Worm (Caenorhabditis elegans) whole organism, L1 larva: Measurements from ENCODE around the gene Y69H2.17.

Source experiments
- C16A3.4 ChIP-seq: fragments of 150-350 bp; optimal IDR thresholded peaks from 2 replicates; lab custom pipeline; 2014; ENCODE audit warnings: missing biosample characterization, missing genetic modification characterization
- Y116A8C.19 ChIP-seq: sonication (generic microtip); optimal IDR thresholded peaks from 2 replicates; lab custom pipeline; 2016; ENCODE audit warnings: missing compliant biosample characterization, missing genetic modification characterization, borderline replicate concordance
- blmp-1 ChIP-seq: fragments of 150-350 bp; optimal IDR thresholded peaks from 2 replicates; lab custom pipeline; 2014; ENCODE audit warnings: missing biosample characterization, missing genetic modification characterization
- ceh-63 ChIP-seq: fragments of 200-800 bp; sonication (Bioruptor generic); optimal IDR thresholded peaks from 2 replicates; lab custom pipeline; 2018; ENCODE audit warnings: mild to moderate bottlenecking, missing genetic modification characterization, missing compliant biosample characterization
- ceh-8 ChIP-seq: fragments of 200-800 bp; sonication (Bioruptor generic); optimal IDR thresholded peaks from 2 replicates; lab custom pipeline; 2018; ENCODE audit warnings: mild to moderate bottlenecking, missing genetic modification characterization, moderate library complexity, missing compliant biosample characterization
- ceh-82 ChIP-seq, 3 experiments: fragments of 150-350 bp in 1 of 3; sonication (generic microtip) in 2 of 3; optimal IDR thresholded peaks; 2 replicates each; lab custom pipeline; 2014 to 2017; ENCODE audit warnings: missing biosample characterization in 3 of 3, missing genetic modification characterization in 3 of 3
- ceh-88 ChIP-seq: fragments of 200-800 bp; sonication (Bioruptor generic); IDR thresholded peaks from 2 replicates; pipeline ENCODE4 v1.3.6; 2022; ENCODE audit warnings: missing genetic modification characterization, missing compliant biosample characterization
- ceh-90 ChIP-seq: sonication (generic microtip); optimal IDR thresholded peaks from 2 replicates; lab custom pipeline; 2016; ENCODE audit warnings: missing genetic modification characterization, missing compliant biosample characterization
- dpl-1 ChIP-seq, 3 experiments: fragments of 150-350 bp in 2 of 3; sonication (generic microtip) in 1 of 3; optimal IDR thresholded peaks; 2 replicates each; lab custom pipeline; 2014 to 2017; ENCODE audit warnings: missing biosample characterization in 3 of 3, missing genetic modification characterization in 3 of 3, missing genetic modification reagents in 3 of 3
- dsc-1 ChIP-seq: sonication (generic microtip); optimal IDR thresholded peaks from 2 replicates; lab custom pipeline; 2016; ENCODE audit warnings: mild to moderate bottlenecking, missing genetic modification characterization, missing compliant biosample characterization
- efl-1 ChIP-seq, 4 experiments: fragments of 150-350 bp; optimal IDR thresholded peaks in 3 of 4; peaks in 1 of 4; 1 replicate in 1 of 4; 2 replicates in 3 of 4; lab custom pipeline; 2014; ENCODE audit warnings: missing biosample characterization in 2 of 4, missing genetic modification characterization in 2 of 4, missing genetic modification reagents in 2 of 4
- egl-13 ChIP-seq: sonication (generic microtip); optimal IDR thresholded peaks from 2 replicates; lab custom pipeline; 2016; ENCODE audit warnings: missing genotype, missing genetic modification reagents, missing genetic modification characterization, missing compliant biosample characterization
- elt-3 ChIP-seq, 6 experiments: fragments of 150-350 bp in 1 of 6; sonication (generic microtip); optimal IDR thresholded peaks; 2 replicates each; lab custom pipeline; 2017 to 2018; ENCODE audit warnings: missing biosample characterization in 6 of 6, missing genetic modification characterization in 6 of 6, inconsistent platforms in 1 of 6
- fkh-4 ChIP-seq: sonication (generic microtip); optimal IDR thresholded peaks from 2 replicates; lab custom pipeline; 2016; ENCODE audit warnings: missing compliant biosample characterization, missing genetic modification characterization, borderline replicate concordance
- fkh-8 ChIP-seq: sonication (generic microtip); optimal IDR thresholded peaks from 2 replicates; lab custom pipeline; 2016; ENCODE audit warnings: mild to moderate bottlenecking, missing genetic modification characterization, missing compliant biosample characterization
- grh-1 ChIP-seq: fragments of 200-800 bp; sonication (Bioruptor generic); IDR thresholded peaks from 2 replicates; pipeline ENCODE4 v1.3.6; 2022; ENCODE audit warnings: missing genetic modification reagents, missing genetic modification characterization, missing compliant biosample characterization
- lin-14 ChIP-seq: fragments of 200-800 bp; sonication (Bioruptor generic); optimal IDR thresholded peaks from 2 replicates; lab custom pipeline; 2018; ENCODE audit warnings: mild to moderate bottlenecking, missing genetic modification characterization, moderate library complexity, missing compliant biosample characterization
- lin-35 ChIP-seq, 2 experiments: fragments of 150-350 bp; optimal IDR thresholded peaks; 2 replicates each; lab custom pipeline; 2014; ENCODE audit warnings: missing biosample characterization in 2 of 2, missing genetic modification characterization in 2 of 2, missing genetic modification reagents in 2 of 2
- lin-39 ChIP-seq: fragments of 150-350 bp; optimal IDR thresholded peaks from 2 replicates; lab custom pipeline; 2014; ENCODE audit warnings: missing biosample characterization, missing genetic modification reagents, missing genetic modification characterization
- lsy-2 ChIP-seq, 2 experiments: fragments of 150-350 bp; optimal IDR thresholded peaks; 2 replicates each; lab custom pipeline; 2014; ENCODE audit warnings: missing biosample characterization in 2 of 2, missing genetic modification characterization in 2 of 2
- mep-1 ChIP-seq: fragments of 150-350 bp; optimal IDR thresholded peaks from 2 replicates; lab custom pipeline; 2014; ENCODE audit warnings: missing biosample characterization, missing genetic modification characterization
- nhr-19 ChIP-seq: fragments of 200-800 bp; sonication (Bioruptor generic); conservative IDR thresholded peaks from 2 replicates; pipeline ENCODE4 v1.3.6; 2022; ENCODE audit warnings: missing genetic modification characterization, missing compliant biosample characterization
- nhr-20 ChIP-seq: sonication (generic microtip); optimal IDR thresholded peaks from 2 replicates; lab custom pipeline; 2016; ENCODE audit warnings: mild to moderate bottlenecking, missing genetic modification characterization, missing compliant biosample characterization
- nhr-47 ChIP-seq: sonication (generic microtip); optimal IDR thresholded peaks from 2 replicates; lab custom pipeline; 2016; ENCODE audit warnings: mild to moderate bottlenecking, missing genetic modification characterization, moderate library complexity, missing compliant biosample characterization
- nhr-76 ChIP-seq: sonication (generic microtip); optimal IDR thresholded peaks from 2 replicates; lab custom pipeline; 2017; ENCODE audit warnings: missing biosample characterization, missing genetic modification characterization
- nhr-77 ChIP-seq: fragments of 150-350 bp; optimal IDR thresholded peaks from 2 replicates; lab custom pipeline; 2014; ENCODE audit warnings: missing biosample characterization, missing genetic modification characterization
- nhr-84 ChIP-seq: sonication (generic microtip); optimal IDR thresholded peaks from 2 replicates; lab custom pipeline; 2017; ENCODE audit warnings: missing biosample characterization, missing genetic modification characterization
- nhr-90 ChIP-seq: sonication (generic microtip); optimal IDR thresholded peaks from 2 replicates; lab custom pipeline; 2016; ENCODE audit warnings: mild to moderate bottlenecking, missing genetic modification characterization, missing compliant biosample characterization; ENCODE audit not compliant: poor library complexity
- pax-3 ChIP-seq: fragments of 200-800 bp; sonication (Bioruptor generic); optimal IDR thresholded peaks from 2 replicates; lab custom pipeline; 2018; ENCODE audit warnings: mild to moderate bottlenecking, missing genetic modification characterization, moderate library complexity, missing compliant biosample characterization
- pqm-1 ChIP-seq: sonication (generic microtip); optimal IDR thresholded peaks from 3 replicates; lab custom pipeline; 2017; ENCODE audit warnings: missing biosample characterization, missing genetic modification characterization
- rnt-1 ChIP-seq: sonication (generic microtip); optimal IDR thresholded peaks from 2 replicates; lab custom pipeline; 2016; ENCODE audit warnings: mild to moderate bottlenecking, missing genetic modification characterization, moderate library complexity, missing compliant biosample characterization
- skn-1 ChIP-seq: fragments of 150-350 bp; optimal IDR thresholded peaks from 2 replicates; lab custom pipeline; 2014; ENCODE audit warnings: missing biosample characterization, missing genetic modification characterization
- snpc-4 ChIP-seq: fragments of 150-350 bp; optimal IDR thresholded peaks from 2 replicates; lab custom pipeline; 2014; ENCODE audit warnings: missing biosample characterization, missing genetic modification characterization
- snu-23 ChIP-seq: sonication (generic microtip); optimal IDR thresholded peaks from 2 replicates; lab custom pipeline; 2016; ENCODE audit warnings: missing genetic modification characterization, missing compliant biosample characterization
- sox-4 ChIP-seq: sonication (generic microtip); optimal IDR thresholded peaks from 2 replicates; lab custom pipeline; 2016; ENCODE audit warnings: missing genetic modification characterization, missing compliant biosample characterization
- swsn-7 ChIP-seq: sonication (generic microtip); optimal IDR thresholded peaks from 2 replicates; lab custom pipeline; 2016; ENCODE audit warnings: missing genetic modification characterization, missing compliant biosample characterization
- tbx-2 ChIP-seq: sonication (generic microtip); optimal IDR thresholded peaks from 2 replicates; lab custom pipeline; 2016; ENCODE audit warnings: missing genetic modification characterization, missing compliant biosample characterization
- unc-130 ChIP-seq: fragments of 150-350 bp; optimal IDR thresholded peaks from 2 replicates; lab custom pipeline; 2017; ENCODE audit warnings: missing biosample characterization, missing genetic modification characterization, inconsistent platforms
- unc-30 ChIP-seq: sonication (generic microtip); optimal IDR thresholded peaks from 2 replicates; lab custom pipeline; 2017; ENCODE audit warnings: missing biosample characterization, missing genetic modification characterization
- unc-62 ChIP-seq: fragments of 150-350 bp; optimal IDR thresholded peaks from 2 replicates; lab custom pipeline; 2014; ENCODE audit warnings: missing biosample characterization, missing genetic modification reagents, missing genetic modification characterization
- unc-86 ChIP-seq: sonication (generic microtip); optimal IDR thresholded peaks from 2 replicates; lab custom pipeline; 2016; ENCODE audit warnings: missing genetic modification characterization, missing compliant biosample characterization
- unc-98 ChIP-seq: fragments of 200-800 bp; sonication (Bioruptor generic); IDR thresholded peaks from 2 replicates; pipeline ENCODE4 v1.3.6; 2022; ENCODE audit warnings: missing genetic modification characterization, missing compliant biosample characterization
- xbp-1 ChIP-seq: sonication (generic microtip); optimal IDR thresholded peaks from 2 replicates; lab custom pipeline; 2016; ENCODE audit warnings: missing genetic modification characterization, missing compliant biosample characterization
- ztf-11 ChIP-seq, 2 experiments: sonication (generic microtip); optimal IDR thresholded peaks; 2 replicates each; lab custom pipeline; 2016 to 2017; ENCODE audit warnings: missing genetic modification characterization in 2 of 2, missing biosample characterization in 1 of 2, missing compliant biosample characterization in 1 of 2

The Y69H2.17 gene

ce11 chrV:18684455-18684987, at the start of gene Y69H2.17:
Gene Y69H2.17 (plus strand): TSS chrV:18684937.
- peak; percentile 63 for TF ChIP-seq fkh-8 (tag; lab: Kevin White, UChicago)
- TF ChIP-seq nhr-77 (tag; lab: Kevin White, UChicago): no peak
- TF ChIP-seq pax-3 (tag; lab: Kevin White, UChicago): peak; percentile 54
- TF ChIP-seq C16A3.4 (tag; lab: Kevin White, UChicago): no peak
- no peak for TF ChIP-seq unc-130 (tag; lab: Kevin White, UChicago)
- TF ChIP-seq unc-30 (tag; lab: Kevin White, UChicago): no peak
- TF ChIP-seq ceh-82 (tag; optimal IDR thresholded peaks at IDR 0.05; lab: Kevin White, UChicago): no peak
- no peak for TF ChIP-seq blmp-1 (tag; lab: Kevin White, UChicago)
- TF ChIP-seq ceh-88 (GFP tag; lab: Robert Waterston, UW): no peak
- no peak for TF ChIP-seq lsy-2 (tag; optimal IDR thresholded peaks at IDR 0.05; lab: Kevin White, UChicago)
- TF ChIP-seq sox-4 (tag; lab: Kevin White, UChicago): peak; percentile 12
- TF ChIP-seq unc-86 (tag; lab: Kevin White, UChicago): no peak
- TF ChIP-seq nhr-47 (tag; lab: Kevin White, UChicago): peak; percentile 64
- no peak for TF ChIP-seq ceh-63 (GFP tag; lab: Kevin White, UChicago)
- no peak for TF ChIP-seq efl-1 (optimal IDR thresholded peaks at IDR 0.05; lab: Kevin White, UChicago)
- TF ChIP-seq efl-1 (GFP tag; optimal IDR thresholded peaks at IDR 0.05 in 1 of 2; lab: Kevin White, UChicago): no peak
- no peak for TF ChIP-seq nhr-19 (GFP tag; lab: Robert Waterston, UW)
- no peak for TF ChIP-seq ztf-11 (tag; optimal IDR thresholded peaks at IDR 0.05; lab: Kevin White, UChicago)
- TF ChIP-seq fkh-4: no peak
- no peak for TF ChIP-seq lin-35 (GFP tag; optimal IDR thresholded peaks at IDR 0.05; lab: Kevin White, UChicago)
- TF ChIP-seq ceh-90 (tag; lab: Kevin White, UChicago): no peak
- TF ChIP-seq ceh-8 (GFP tag; lab: Kevin White, UChicago): no peak
- no peak for TF ChIP-seq dpl-1 (GFP tag; optimal IDR thresholded peaks at IDR 0.05; lab: Kevin White, UChicago)
- TF ChIP-seq nhr-20 (tag; lab: Kevin White, UChicago): no peak
- no peak for TF ChIP-seq xbp-1
- TF ChIP-seq nhr-84 (tag; lab: Kevin White, UChicago): no peak
- TF ChIP-seq unc-62 (GFP tag; lab: Kevin White, UChicago): no peak
- no peak for TF ChIP-seq Y116A8C.19
- TF ChIP-seq skn-1 (tag; lab: Kevin White, UChicago): no peak
- no peak for TF ChIP-seq mep-1
- TF ChIP-seq nhr-76 (tag; lab: Kevin White, UChicago): no peak
- TF ChIP-seq dsc-1 (tag; lab: Kevin White, UChicago): peak; percentile 80
- no peak for TF ChIP-seq grh-1 (GFP tag; lab: Robert Waterston, UW)
- TF ChIP-seq egl-13 (tag; lab: Kevin White, UChicago): peak; percentile 7
- TF ChIP-seq nhr-90 (tag; lab: Kevin White, UChicago): no peak
- TF ChIP-seq lin-39 (tag; lab: Kevin White, UChicago): no peak
- TF ChIP-seq lin-14 (GFP tag; lab: Kevin White, UChicago): no peak

- TF ChIP-seq pax-3 (tag; lab: Kevin White, UChicago) (no peak), swsn-7 (tag; lab: Kevin White, UChicago) (no peak), pqm-1 (no peak), egl-13 (tag; lab: Kevin White, UChicago) (no peak), lin-14 (GFP tag; lab: Kevin White, UChicago) (no peak), fkh-8 (tag; lab: Kevin White, UChicago) (no peak), rnt-1 (no peak), snpc-4 (tag; lab: Kevin White, UChicago) (no peak), elt-3 (tag; optimal IDR thresholded peaks at IDR 0.05; lab: Kevin White, UChicago) (no peak), nhr-84 (tag; lab: Kevin White, UChicago) (no peak), lin-39 (tag; lab: Kevin White, UChicago) (no peak), unc-98 (GFP tag; lab: Robert Waterston, UW) (no peak), snu-23 (GFP tag; lab: Kevin White, UChicago) (no peak), tbx-2 (tag; lab: Kevin White, UChicago) (no peak)
Observed at ce11 chrV:18636248-18636647, 48.5 kb upstream of the Y69H2.17 start, which contains the start of gene egas-3. Gene egas-3 (minus strand): TSS chrV:18636348.
